Fruit fly (Drosophila melanogaster): ENCODE data around the gene CG44004.
A peak's percentile ranks its signal among the peaks of the same experiment; 100 is the strongest.

The CG44004 gene

DNA sequence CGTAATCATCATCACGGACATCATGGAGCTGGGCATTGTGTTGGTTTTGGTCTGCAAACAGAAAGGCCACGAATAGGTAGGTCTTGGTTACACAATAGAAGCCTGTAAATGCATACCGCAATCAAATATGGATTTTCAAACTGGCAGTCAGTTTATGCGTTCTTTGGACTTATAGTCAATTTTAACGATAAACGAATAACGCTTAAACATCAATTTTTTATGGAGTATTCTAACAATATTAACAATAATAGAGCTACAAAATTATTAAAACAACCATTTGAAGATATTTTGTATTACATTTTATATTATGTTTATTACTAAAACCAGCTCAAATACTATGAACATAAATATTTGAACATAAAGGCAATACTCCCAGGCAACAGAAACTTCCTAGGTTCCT, 7.8 kb upstream of the CG44004 start:
- TF ChIP-seq pad (GFP tag; optimal IDR thresholded peaks at IDR 0.05) (no peak), CG5204 (GFP tag; optimal IDR thresholded peaks at IDR 0.05) (no peak), CG14711 (tag; optimal IDR thresholded peaks at IDR 0.05) (no peak), cnc (optimal IDR thresholded peaks at IDR 0.05) (no peak), Crg-1 (GFP tag; optimal IDR thresholded peaks at IDR 0.05) (no peak), cic (GFP tag; optimal IDR thresholded peaks at IDR 0.05) (no peak), kay (GFP tag; ENCODE audit: borderline replicate concordance) (no peak), CG12768 (GFP tag; optimal IDR thresholded peaks at IDR 0.05) (no peak), Mnt (GFP tag; optimal IDR thresholded peaks at IDR 0.05) (no peak), Hr96 (GFP tag; optimal IDR thresholded peaks at IDR 0.05) (no peak), bab1 (GFP tag; optimal IDR thresholded peaks at IDR 0.05) (no peak), Clk (GFP tag; optimal IDR thresholded peaks at IDR 0.05) (no peak), CG33017 (tag; optimal IDR thresholded peaks at IDR 0.05) (no peak), toe (GFP tag; optimal IDR thresholded peaks at IDR 0.05) (no peak), CG7045 (GFP tag; optimal IDR thresholded peaks at IDR 0.05) (no peak), tj (GFP tag; optimal IDR thresholded peaks at IDR 0.05) (no peak), CG1620 (GFP tag; optimal IDR thresholded peaks at IDR 0.05) (no peak)

DNA sequence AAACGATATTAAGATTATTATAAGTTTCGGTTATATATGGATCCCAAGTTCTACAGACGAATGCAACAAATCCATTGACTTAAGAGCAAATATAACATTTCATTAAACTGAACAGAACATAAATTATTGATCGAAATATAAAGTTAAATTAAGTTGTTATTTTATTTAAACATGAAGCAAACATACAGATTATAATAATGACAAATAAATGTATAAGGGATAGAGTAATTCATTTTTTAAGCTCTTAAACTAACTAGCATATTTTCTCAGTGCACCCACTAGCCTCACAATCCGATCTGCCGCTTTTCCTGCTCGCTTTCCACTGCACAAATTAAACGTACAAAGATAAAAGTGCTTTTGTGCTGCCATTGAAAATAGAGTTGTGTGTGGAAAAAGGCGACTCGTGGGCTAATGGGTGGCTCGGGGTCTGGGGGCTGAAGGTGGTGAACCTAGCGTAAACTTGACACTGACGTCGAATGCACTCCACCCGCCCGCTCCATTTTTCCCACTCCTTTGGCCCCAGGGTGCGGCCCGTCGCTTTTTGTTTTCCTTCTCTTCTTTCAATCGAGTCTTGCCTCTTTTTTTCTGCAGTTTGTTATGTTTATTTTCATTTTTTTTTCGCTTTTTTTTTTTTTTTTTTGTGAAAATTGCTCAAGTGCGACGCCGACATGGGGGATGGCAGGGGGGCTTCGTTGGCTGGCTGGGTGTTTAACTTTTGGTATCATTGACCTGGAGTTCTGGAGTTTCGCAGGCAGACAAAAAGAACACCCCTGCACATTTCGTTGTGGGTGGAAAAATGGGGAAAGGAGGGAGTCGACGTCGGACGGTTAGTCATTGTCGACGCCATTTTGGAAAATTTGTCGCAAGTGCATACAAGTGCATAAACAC, 6.2 kb upstream of the CG44004 start:
- no peak for TF ChIP-seq bab1 (GFP tag; optimal IDR thresholded peaks at IDR 0.05)
- TF ChIP-seq kay (GFP tag; ENCODE audit: borderline replicate concordance): peak; percentile 27
- TF ChIP-seq CG1620 (GFP tag; optimal IDR thresholded peaks at IDR 0.05): no peak
- TF ChIP-seq pad (GFP tag; optimal IDR thresholded peaks at IDR 0.05): no peak
- no peak for TF ChIP-seq Crg-1 (GFP tag; optimal IDR thresholded peaks at IDR 0.05)
- TF ChIP-seq cic (GFP tag; optimal IDR thresholded peaks at IDR 0.05): no peak

DNA sequence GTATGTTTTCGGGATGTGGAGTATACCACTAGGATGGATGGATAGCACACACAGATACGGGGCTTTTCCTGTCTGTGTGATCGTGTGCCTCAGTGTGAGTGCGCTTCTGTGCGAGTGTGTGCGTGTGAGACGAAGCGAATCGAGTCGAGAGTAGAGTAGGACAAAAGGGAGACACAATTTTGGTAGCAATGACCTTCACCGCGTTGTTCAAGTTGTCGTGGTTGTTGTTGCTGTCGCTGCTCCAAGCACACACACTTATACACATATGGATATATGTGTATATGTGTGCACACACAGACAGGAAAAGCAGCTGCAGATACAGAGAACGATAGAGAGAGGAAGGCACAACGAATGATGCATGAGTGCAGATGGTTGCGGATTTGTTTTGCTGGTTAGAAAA, 5.5 kb upstream of the CG44004 start:
- TF ChIP-seq CG12768 (GFP tag; optimal IDR thresholded peaks at IDR 0.05) (no peak), CG1620 (GFP tag; optimal IDR thresholded peaks at IDR 0.05) (no peak), Mnt (GFP tag; optimal IDR thresholded peaks at IDR 0.05) (no peak), Hr96 (GFP tag; optimal IDR thresholded peaks at IDR 0.05) (no peak), pad (GFP tag; optimal IDR thresholded peaks at IDR 0.05) (no peak), CG11617 (GFP tag; optimal IDR thresholded peaks at IDR 0.05) (no peak), CG7045 (GFP tag; optimal IDR thresholded peaks at IDR 0.05) (no peak), CG33017 (tag; optimal IDR thresholded peaks at IDR 0.05) (no peak), toe (GFP tag; optimal IDR thresholded peaks at IDR 0.05) (no peak), tj (GFP tag; optimal IDR thresholded peaks at IDR 0.05) (no peak), cnc (optimal IDR thresholded peaks at IDR 0.05) (no peak), CG14711 (tag; optimal IDR thresholded peaks at IDR 0.05) (no peak), Crg-1 (GFP tag; optimal IDR thresholded peaks at IDR 0.05) (no peak), CG5204 (GFP tag; optimal IDR thresholded peaks at IDR 0.05) (no peak)

DNA sequence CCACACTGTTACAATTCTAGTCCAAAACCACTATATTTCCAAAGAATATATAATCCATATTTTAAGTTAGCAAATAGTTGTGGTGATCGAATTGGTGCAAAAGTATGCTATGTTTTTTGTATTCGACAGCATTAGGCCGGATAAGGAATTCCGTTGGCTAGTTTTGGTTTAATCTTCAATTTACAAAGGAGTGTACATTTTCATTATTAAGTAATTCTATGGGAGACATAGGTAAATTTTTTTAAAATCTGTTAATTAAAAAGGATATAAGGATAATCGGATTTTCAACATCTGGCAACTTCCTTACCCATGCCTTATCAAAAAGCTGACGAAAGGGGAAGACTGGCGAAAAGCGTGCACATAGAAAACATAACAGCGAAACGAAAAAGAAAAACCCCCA, 5.0 kb upstream of the CG44004 start:
- no peak for TF ChIP-seq kay (GFP tag; ENCODE audit: borderline replicate concordance)
- TF ChIP-seq CG33017 (tag; optimal IDR thresholded peaks at IDR 0.05): no peak
- no peak for TF ChIP-seq Mnt (GFP tag; optimal IDR thresholded peaks at IDR 0.05)
- no peak for TF ChIP-seq CG14711 (tag; optimal IDR thresholded peaks at IDR 0.05)
- TF ChIP-seq cic (GFP tag; optimal IDR thresholded peaks at IDR 0.05): no peak
- no peak for TF ChIP-seq CG11617 (GFP tag; optimal IDR thresholded peaks at IDR 0.05)
- TF ChIP-seq CG12768 (GFP tag; optimal IDR thresholded peaks at IDR 0.05): no peak
- TF ChIP-seq Hr96 (GFP tag; optimal IDR thresholded peaks at IDR 0.05): no peak

DNA sequence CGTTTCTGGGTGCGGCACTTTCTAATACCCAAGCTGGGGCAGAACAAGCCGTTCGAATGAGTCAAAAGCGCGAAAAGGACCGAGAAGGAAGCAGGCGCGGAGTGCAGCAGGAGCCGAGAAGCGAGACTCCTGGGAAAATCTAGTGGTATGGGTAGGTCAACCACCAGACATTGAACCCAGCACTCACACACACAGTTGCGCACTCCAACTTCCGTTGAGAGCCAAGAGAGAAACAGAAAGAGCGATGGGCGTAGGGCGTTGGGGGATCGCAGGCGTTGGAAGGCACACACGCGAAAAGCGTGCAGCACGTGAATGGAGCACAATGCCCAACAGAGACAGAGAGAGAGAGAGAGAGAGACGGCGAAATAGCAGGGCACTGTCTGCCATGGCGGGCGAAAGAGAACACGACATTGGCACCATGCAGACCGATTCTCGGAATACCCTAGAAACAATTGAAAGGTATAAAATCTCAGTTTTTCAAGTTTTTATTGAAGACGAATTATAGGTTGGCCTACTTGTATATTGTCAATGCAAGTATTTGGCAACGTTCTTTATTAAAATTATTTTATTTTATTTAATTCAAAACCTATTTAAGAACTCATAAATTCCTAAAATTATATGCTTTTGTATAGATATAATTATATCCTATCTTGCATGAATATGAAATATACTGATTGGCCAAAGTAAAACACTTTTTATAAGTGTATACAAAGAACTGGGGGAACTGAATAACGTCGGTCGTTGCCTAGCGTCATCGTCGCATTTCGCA, 4.2 kb upstream of the CG44004 start:
- no peak for TF ChIP-seq cic (GFP tag; optimal IDR thresholded peaks at IDR 0.05)
- TF ChIP-seq Clk (GFP tag; optimal IDR thresholded peaks at IDR 0.05): no peak
- TF ChIP-seq CG5204 (GFP tag; optimal IDR thresholded peaks at IDR 0.05): no peak
- TF ChIP-seq ovo (GFP tag; optimal IDR thresholded peaks at IDR 0.05): no peak
- no peak for TF ChIP-seq CG1620 (GFP tag; optimal IDR thresholded peaks at IDR 0.05)
- no peak for TF ChIP-seq cnc (optimal IDR thresholded peaks at IDR 0.05)
- peak; percentile 38 for TF ChIP-seq CG14711 (tag; optimal IDR thresholded peaks at IDR 0.05)
- TF ChIP-seq CG7101 (tag; optimal IDR thresholded peaks at IDR 0.05): peak; percentile 36
- no peak for TF ChIP-seq kay (GFP tag; ENCODE audit: borderline replicate concordance)
- TF ChIP-seq toe (GFP tag; optimal IDR thresholded peaks at IDR 0.05): no peak
- no peak for TF ChIP-seq CG7045 (GFP tag; optimal IDR thresholded peaks at IDR 0.05)
- peak; percentile 66 for TF ChIP-seq bab1 (GFP tag; optimal IDR thresholded peaks at IDR 0.05)
- TF ChIP-seq Crg-1 (GFP tag; optimal IDR thresholded peaks at IDR 0.05): no peak
- TF ChIP-seq Mnt (GFP tag; optimal IDR thresholded peaks at IDR 0.05): no peak
- no peak for TF ChIP-seq Hr96 (GFP tag; optimal IDR thresholded peaks at IDR 0.05)
- TF ChIP-seq CG12768 (GFP tag; optimal IDR thresholded peaks at IDR 0.05): no peak
- peak; percentile 5 for TF ChIP-seq CG33017 (tag; optimal IDR thresholded peaks at IDR 0.05)
- TF ChIP-seq tj (GFP tag; optimal IDR thresholded peaks at IDR 0.05): peak; percentile 13
- TF ChIP-seq pad (GFP tag; optimal IDR thresholded peaks at IDR 0.05): peak; percentile 34
- TF ChIP-seq CG11617 (GFP tag; optimal IDR thresholded peaks at IDR 0.05): peak; percentile 7

DNA sequence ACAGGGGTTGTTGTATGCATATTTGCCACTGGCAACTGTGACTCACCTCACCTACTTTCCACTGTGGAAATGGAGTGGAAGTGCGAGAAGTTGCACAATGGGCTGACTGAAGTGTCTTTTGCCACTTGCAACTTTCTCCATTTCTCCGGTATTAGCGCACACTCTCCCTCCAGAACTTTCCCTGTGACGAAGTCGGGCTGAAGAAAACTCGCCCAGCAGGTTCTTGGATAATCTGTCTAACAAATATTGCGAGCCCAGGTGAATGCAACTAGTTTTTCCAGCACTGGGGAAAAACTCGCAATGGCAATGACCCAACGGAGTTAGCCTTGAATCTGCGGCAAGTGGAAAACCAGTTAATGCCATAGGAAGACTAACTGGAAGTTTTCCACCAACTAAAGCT, 3.0 kb upstream of the CG44004 start:
- TF ChIP-seq Mnt (GFP tag; optimal IDR thresholded peaks at IDR 0.05) (no peak), pad (GFP tag; optimal IDR thresholded peaks at IDR 0.05) (no peak), CG11617 (GFP tag; optimal IDR thresholded peaks at IDR 0.05) (no peak), CG5204 (GFP tag; optimal IDR thresholded peaks at IDR 0.05) (no peak), cnc (optimal IDR thresholded peaks at IDR 0.05) (no peak), Hr96 (GFP tag; optimal IDR thresholded peaks at IDR 0.05) (no peak), CG14711 (tag; optimal IDR thresholded peaks at IDR 0.05) (no peak), CG7101 (tag; optimal IDR thresholded peaks at IDR 0.05) (no peak), cic (GFP tag; optimal IDR thresholded peaks at IDR 0.05) (no peak), CG1620 (GFP tag; optimal IDR thresholded peaks at IDR 0.05) (no peak), bab1 (GFP tag; optimal IDR thresholded peaks at IDR 0.05) (no peak), toe (GFP tag; optimal IDR thresholded peaks at IDR 0.05) (no peak), CG7045 (GFP tag; optimal IDR thresholded peaks at IDR 0.05) (no peak), Clk (GFP tag; optimal IDR thresholded peaks at IDR 0.05) (no peak), ovo (GFP tag; optimal IDR thresholded peaks at IDR 0.05) (no peak), CG33017 (tag; optimal IDR thresholded peaks at IDR 0.05) (no peak), tj (GFP tag; optimal IDR thresholded peaks at IDR 0.05) (no peak), Crg-1 (GFP tag; optimal IDR thresholded peaks at IDR 0.05) (no peak)

Data from whole organism, adult.